Worm (Caenorhabditis elegans) whole organism, L2 larva: ENCODE data around the gene T19B10.2.

ENCODE experiments used
- ZK546.5 ChIP-seq: sonication (generic microtip); optimal IDR thresholded peaks from 2 replicates; lab custom pipeline; 2017; ENCODE audit warnings: missing biosample characterization, missing genetic modification characterization
- elt-3 ChIP-seq: sonication (generic microtip); optimal IDR thresholded peaks from 2 replicates; lab custom pipeline; 2017; ENCODE audit warnings: missing biosample characterization, missing genetic modification characterization
- gmeb-1 ChIP-seq: fragments of 150-350 bp; optimal IDR thresholded peaks from 2 replicates; lab custom pipeline; 2014; ENCODE audit warnings: missing biosample characterization, missing genetic modification characterization
- lin-13 ChIP-seq: fragments of 150-350 bp; optimal IDR thresholded peaks from 2 replicates; lab custom pipeline; 2014; ENCODE audit warnings: missing biosample characterization, missing genetic modification reagents, missing genetic modification characterization
- lsy-2 ChIP-seq, 2 experiments: fragments of 150-350 bp in 1 of 2; sonication (generic microtip) in 1 of 2; optimal IDR thresholded peaks; 2 replicates each; lab custom pipeline; 2014 to 2017; ENCODE audit warnings: missing biosample characterization in 2 of 2, missing genetic modification characterization in 2 of 2
- mbf-1 ChIP-seq: sonication (generic microtip); optimal IDR thresholded peaks from 2 replicates; lab custom pipeline; 2017; ENCODE audit warnings: missing biosample characterization, missing genetic modification characterization
- nhr-11 ChIP-seq: fragments of 150-350 bp; optimal IDR thresholded peaks from 2 replicates; lab custom pipeline; 2014; ENCODE audit warnings: missing biosample characterization, missing genetic modification characterization
- snpc-4 ChIP-seq: fragments of 150-350 bp; optimal IDR thresholded peaks from 2 replicates; lab custom pipeline; 2014; ENCODE audit warnings: missing biosample characterization, missing genetic modification characterization
- zag-1 ChIP-seq: fragments of 150-350 bp; optimal IDR thresholded peaks from 2 replicates; lab custom pipeline; 2014; ENCODE audit warnings: missing biosample characterization, missing genetic modification characterization
- ztf-4 ChIP-seq: fragments of 150-350 bp; optimal IDR thresholded peaks from 2 replicates; lab custom pipeline; 2014; ENCODE audit warnings: missing biosample characterization, missing genetic modification characterization

- TF ChIP-seq ztf-4 (tag; lab: Kevin White, UChicago) (no peak), ZK546.5 (tag; lab: Kevin White, UChicago) (no peak), lsy-2 (tag; optimal IDR thresholded peaks at IDR 0.05; lab: Kevin White, UChicago) (no peak), nhr-11 (tag; lab: Kevin White, UChicago) (no peak), mbf-1 (tag; lab: Kevin White, UChicago) (no peak), elt-3 (tag; lab: Kevin White, UChicago) (no peak), zag-1 (no peak), snpc-4 (tag; lab: Kevin White, UChicago) (no peak), gmeb-1 (tag; lab: Kevin White, UChicago) (no peak), lin-13 (GFP tag; lab: Kevin White, UChicago) (no peak)
These were observed at the start of gene T19B10.2 for ce11 chrV:11220936-11221335.
